Fruit fly (Drosophila melanogaster): ENCODE data around the gene CG7488.

The CG7488 gene

dm6 chr3R:12995522-12995921 is at the start of gene CG7488 (continued):
- TF ChIP-seq CG14710 (tag; optimal IDR thresholded peaks at IDR 0.05) (peak; percentile 26), CG15601 (tag; optimal IDR thresholded peaks at IDR 0.05) (no peak), Hr78 (GFP tag; optimal IDR thresholded peaks at IDR 0.05) (no peak), ranshi (GFP tag; IDR thresholded peaks at IDR 0.05) (no peak), ham (GFP tag; IDR thresholded peaks at IDR 0.05) (no peak), pzg (GFP tag; optimal IDR thresholded peaks at IDR 0.05) (peak; percentile 48), CG10431 (GFP tag; optimal IDR thresholded peaks at IDR 0.05) (no peak), CG7372 (GFP tag; IDR thresholded peaks at IDR 0.05) (no peak), disco-r (GFP tag; optimal IDR thresholded peaks at IDR 0.05) (no peak), Hr51 (GFP tag; optimal IDR thresholded peaks at IDR 0.05) (no peak), Sry-β (GFP tag; optimal IDR thresholded peaks at IDR 0.05) (no peak), Abd-B (GFP tag; optimal IDR thresholded peaks at IDR 0.05) (no peak), Xrp1 (GFP tag; IDR thresholded peaks at IDR 0.05) (no peak), D19A (tag; optimal IDR thresholded peaks at IDR 0.05) (no peak), CG12391 (tag; optimal IDR thresholded peaks at IDR 0.05) (no peak), Hr3 (GFP tag; optimal IDR thresholded peaks at IDR 0.05) (no peak), schlank (tag; optimal IDR thresholded peaks at IDR 0.05) (no peak), CG12659 (GFP tag; optimal IDR thresholded peaks at IDR 0.05) (peak; percentile 17), CG14860 (GFP tag; IDR thresholded peaks at IDR 0.05; ENCODE audit: partially characterized antibody) (peak; percentile 77), Fer1 (GFP tag; optimal IDR thresholded peaks at IDR 0.05) (no peak), wdn (GFP tag; IDR thresholded peaks at IDR 0.05) (no peak), Myb (GFP tag; optimal IDR thresholded peaks at IDR 0.05) (peak; percentile 13), HLH4C (GFP tag; IDR thresholded peaks at IDR 0.05; ENCODE audit: partially characterized antibody) (peak; percentile 89), vnd (GFP tag; IDR thresholded peaks at IDR 0.05; ENCODE audit: partially characterized antibody) (peak; percentile 71), CG1792 (GFP tag; optimal IDR thresholded peaks at IDR 0.05) (no peak), CG11560 (tag; IDR thresholded peaks at IDR 0.05) (no peak), Bdp1 (GFP tag; optimal IDR thresholded peaks at IDR 0.05) (no peak), CG4617 (GFP tag; optimal IDR thresholded peaks at IDR 0.05; ENCODE audit: borderline replicate concordance) (peak; percentile 30), CG8924 (tag; optimal IDR thresholded peaks at IDR 0.05) (no peak), Dref (GFP tag; IDR thresholded peaks at IDR 0.05) (peak; percentile 80), NC2α (GFP tag; optimal IDR thresholded peaks at IDR 0.05) (no peak), Med (GFP tag) (peak; percentile 57), CG7357 (GFP tag; IDR thresholded peaks at IDR 0.05) (no peak), Pdp1 (GFP tag; optimal IDR thresholded peaks at IDR 0.05) (peak in 1 of 2 experiments; percentile 86), CG3995 (GFP tag; optimal IDR thresholded peaks at IDR 0.05) (peak; percentile 81), btn (GFP tag; optimal IDR thresholded peaks at IDR 0.05) (no peak), prd (optimal IDR thresholded peaks at IDR 0.05) (no peak), prd (GFP tag; IDR thresholded peaks at IDR 0.05) (no peak), Jarid2 (GFP tag; optimal IDR thresholded peaks at IDR 0.05) (no peak), Doc3 (GFP tag; IDR thresholded peaks at IDR 0.05; ENCODE audit: partially characterized antibody) (peak; percentile 90), bbx (GFP tag; IDR thresholded peaks at IDR 0.05; ENCODE audit: partially characterized antibody) (peak; percentile 87), CG11696 (GFP tag; IDR thresholded peaks at IDR 0.05) (no peak), CG2129 (GFP tag; IDR thresholded peaks at IDR 0.05; ENCODE audit: partially characterized antibody) (peak; percentile 66), al (GFP tag; IDR thresholded peaks at IDR 0.05) (no peak), chinmo (GFP tag; IDR thresholded peaks at IDR 0.05; ENCODE audit: partially characterized antibody) (0 out of 4 replicates have a peak, but pooled peaks have one; percentile 36), BEAF-32 (GFP tag; optimal IDR thresholded peaks at IDR 0.05) (peak; percentile 71), chif (GFP tag; optimal IDR thresholded peaks at IDR 0.05) (no peak), CG30431 (GFP tag; optimal IDR thresholded peaks at IDR 0.05) (no peak), h (optimal IDR thresholded peaks at IDR 0.05) (no peak), ash1 (GFP tag; optimal IDR thresholded peaks at IDR 0.05) (no peak), Dip3 (GFP tag; optimal IDR thresholded peaks at IDR 0.05) (no peak)

All from whole organism, embryonic.